Worm (Caenorhabditis elegans) whole organism, L3 larva: ENCODE results near the gene F17C8.9.

ENCODE experiments used
- aly-2 ChIP-seq: fragments of 150-350 bp; optimal IDR thresholded peaks from 2 replicates; lab custom pipeline; 2014; ENCODE audit warnings: missing biosample characterization, missing genetic modification characterization
- ama-1 ChIP-seq: fragments of 150-350 bp; optimal IDR thresholded peaks from 2 replicates; lab custom pipeline; 2018
- ceh-28 ChIP-seq: fragments of 150-350 bp; optimal IDR thresholded peaks from 2 replicates; lab custom pipeline; 2014; ENCODE audit warnings: missing biosample characterization, missing genetic modification reagents, missing genetic modification characterization
- daf-12 ChIP-seq: fragments of 150-350 bp; optimal IDR thresholded peaks from 2 replicates; lab custom pipeline; 2014; ENCODE audit warnings: missing biosample characterization, missing genetic modification reagents, missing genetic modification characterization
- elt-1 ChIP-seq: fragments of 150-350 bp; optimal IDR thresholded peaks from 2 replicates; lab custom pipeline; 2014; ENCODE audit warnings: missing biosample characterization, missing genetic modification characterization
- fkh-10 ChIP-seq: sonication (generic microtip); optimal IDR thresholded peaks from 2 replicates; lab custom pipeline; 2017; ENCODE audit warnings: missing biosample characterization, missing genetic modification reagents, missing genetic modification characterization
- fos-1 ChIP-seq: fragments of 150-350 bp; optimal IDR thresholded peaks from 2 replicates; lab custom pipeline; 2014; ENCODE audit warnings: missing biosample characterization, missing genetic modification characterization
- hmg-11 ChIP-seq: sonication (generic microtip); optimal IDR thresholded peaks from 2 replicates; lab custom pipeline; 2016; ENCODE audit warnings: missing genetic modification characterization, missing compliant biosample characterization
- nhr-25 ChIP-seq: sonication (generic microtip); optimal IDR thresholded peaks from 2 replicates; lab custom pipeline; 2017; ENCODE audit warnings: missing biosample characterization, missing genetic modification characterization
- pqm-1 ChIP-seq: fragments of 150-350 bp; optimal IDR thresholded peaks from 2 replicates; lab custom pipeline; 2017; ENCODE audit warnings: missing biosample characterization, missing genetic modification characterization, inconsistent platforms
- snpc-4 ChIP-seq: fragments of 150-350 bp; optimal IDR thresholded peaks from 2 replicates; lab custom pipeline; 2014; ENCODE audit warnings: missing biosample characterization, missing genetic modification characterization
- unc-39 ChIP-seq: sonication (generic microtip); optimal IDR thresholded peaks from 4 replicates; lab custom pipeline; 2017; ENCODE audit warnings: missing biosample characterization, missing genetic modification characterization
- unc-62 ChIP-seq: fragments of 150-350 bp; sonication (generic microtip); optimal IDR thresholded peaks from 4 replicates; lab custom pipeline; 2014; ENCODE audit warnings: missing biosample characterization, missing genetic modification reagents, missing genetic modification characterization
- zag-1 ChIP-seq: fragments of 150-350 bp; optimal IDR thresholded peaks from 2 replicates; lab custom pipeline; 2014; ENCODE audit warnings: missing biosample characterization, missing genetic modification characterization

DNA sequence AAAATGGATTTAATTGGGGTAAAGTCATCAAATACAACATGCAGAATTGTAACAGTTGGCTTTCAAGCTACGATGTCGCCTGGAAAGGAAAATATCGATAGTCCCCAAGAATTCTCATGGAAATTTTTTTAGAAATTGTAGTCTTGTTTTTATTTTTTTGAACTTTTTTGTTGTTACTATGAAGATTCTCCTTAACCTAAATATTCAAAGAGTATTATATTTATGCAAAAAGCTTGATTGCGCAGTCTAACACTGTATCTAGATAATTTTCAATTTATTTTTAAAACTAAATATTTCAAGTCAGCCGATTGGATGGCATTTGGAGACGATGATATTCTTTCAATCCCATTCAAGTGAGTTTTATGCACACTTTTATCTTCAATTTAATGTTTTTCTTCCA is 28.9 kb upstream of the F17C8.9 start, which contains the start of gene pgap-2:
- TF ChIP-seq snpc-4 = no peak
- no peak for TF ChIP-seq nhr-25
- no peak for TF ChIP-seq fkh-10
- TF ChIP-seq unc-62 = no peak
- no peak for TF ChIP-seq ceh-28 (tag; lab: Kevin White, UChicago)
- no peak for TF ChIP-seq fos-1 (tag; lab: Kevin White, UChicago)
- TF ChIP-seq aly-2 (tag; lab: Kevin White, UChicago) = no peak
- TF ChIP-seq daf-12 (tag; lab: Kevin White, UChicago) = no peak
- no peak for TF ChIP-seq hmg-11 (tag; lab: Kevin White, UChicago)
- no peak for TF ChIP-seq elt-1 (tag; lab: Kevin White, UChicago)
- no peak for TF ChIP-seq ama-1 (lab: Kevin White, UChicago)
- no peak for TF ChIP-seq zag-1 (tag; lab: Kevin White, UChicago)
- TF ChIP-seq pqm-1 (tag; lab: Kevin White, UChicago) = no peak
- TF ChIP-seq unc-39 (tag; lab: Kevin White, UChicago) = no peak
